Fruit fly (Drosophila melanogaster) whole organism, embryonic: ENCODE results near the gene CG10431.

Experiments
- Bteb2 ChIP-seq: fragments of 200-800 bp; sonication (Bioruptor generic); optimal IDR thresholded peaks from 2 replicates; lab custom pipeline; 2016; ENCODE audit warnings: missing biosample characterization, missing genetic modification characterization
- CG10959 ChIP-seq: fragments of 200-800 bp; sonication (Bioruptor generic); IDR thresholded peaks from 2 replicates; pipeline ENCODE4 v1.3.6; 2022; ENCODE audit warnings: missing biosample characterization, missing genetic modification characterization
- CG12659 ChIP-seq: fragments of 200-800 bp; sonication (Bioruptor generic); optimal IDR thresholded peaks from 3 replicates; lab custom pipeline; 2017; ENCODE audit warnings: mild to moderate bottlenecking, missing biosample characterization, missing genetic modification reagents, missing genetic modification characterization
- CG12744 ChIP-seq: fragments of 200-800 bp; sonication (Bioruptor generic); optimal IDR thresholded peaks from 2 replicates; lab custom pipeline; 2016; ENCODE audit warnings: missing biosample characterization, missing genetic modification characterization
- CG13296 ChIP-seq: fragments of 200-800 bp; sonication (Bioruptor generic); optimal IDR thresholded peaks from 3 replicates; lab custom pipeline; 2018; ENCODE audit warnings: missing biosample characterization, mild to moderate bottlenecking, missing genetic modification characterization
- CG14667 ChIP-seq: fragments of 200-800 bp; sonication (Bioruptor generic); IDR thresholded peaks from 2 replicates; pipeline ENCODE4 v1.3.6; 2022; ENCODE audit warnings: missing biosample characterization, missing genetic modification characterization
- CG14710 ChIP-seq: fragments of 200-800 bp; sonication (Bioruptor generic); optimal IDR thresholded peaks from 3 replicates; lab custom pipeline; 2019; ENCODE audit warnings: missing biosample characterization, mild to moderate bottlenecking, missing genetic modification characterization, moderate library complexity
- CG15073 ChIP-seq: fragments of 200-800 bp; sonication (Bioruptor generic); optimal IDR thresholded peaks from 2 replicates; lab custom pipeline; 2016; ENCODE audit warnings: missing biosample characterization, missing genetic modification characterization
- CG17612 ChIP-seq: fragments of 200-800 bp; sonication (Bioruptor generic); IDR thresholded peaks from 2 replicates; pipeline ENCODE4 v1.3.6; 2022; ENCODE audit warnings: missing biosample characterization, missing genetic modification characterization
- CG18011 ChIP-seq: fragments of 200-800 bp; sonication (Bioruptor generic); optimal IDR thresholded peaks from 2 replicates; lab custom pipeline; 2017; ENCODE audit warnings: missing biosample characterization, missing genetic modification characterization, mild to moderate bottlenecking, moderate library complexity, missing genotype
- CG2875 ChIP-seq: fragments of 200-800 bp; sonication (Bioruptor generic); optimal IDR thresholded peaks from 2 replicates; lab custom pipeline; 2017; ENCODE audit warnings: missing biosample characterization, mild to moderate bottlenecking, missing genetic modification characterization, missing genetic modification reagents
- CG34422 ChIP-seq: fragments of 200-800 bp; sonication (Bioruptor generic); IDR thresholded peaks from 3 replicates; pipeline ENCODE4 v1.3.6; 2022; ENCODE audit warnings: missing biosample characterization, missing genetic modification characterization
- CG3838 ChIP-seq: fragments of 200-800 bp; sonication (Bioruptor generic); optimal IDR thresholded peaks from 3 replicates; lab custom pipeline; 2016; ENCODE audit warnings: missing biosample characterization, missing genetic modification characterization
- CG7963 ChIP-seq: fragments of 200-800 bp; sonication (Bioruptor generic); IDR thresholded peaks from 3 replicates; pipeline ENCODE4 v1.3.6; 2022; ENCODE audit warnings: missing biosample characterization, missing genetic modification characterization; ENCODE audit not compliant: partially characterized antibody
- CG9215 ChIP-seq: fragments of 200-800 bp; sonication (Bioruptor generic); IDR thresholded peaks from 2 replicates; pipeline ENCODE4 v1.3.6; 2022; ENCODE audit warnings: missing biosample characterization, missing genetic modification characterization
- CG9876 ChIP-seq: fragments of 200-800 bp; sonication (Bioruptor generic); optimal IDR thresholded peaks from 2 replicates; lab custom pipeline; 2016; ENCODE audit warnings: missing biosample characterization, missing genetic modification characterization
- Camta ChIP-seq: fragments of 200-800 bp; sonication (Bioruptor generic); optimal IDR thresholded peaks from 2 replicates; lab custom pipeline; 2016; ENCODE audit warnings: missing biosample characterization, missing genetic modification characterization
- D ChIP-seq, 2 experiments: fragments of 200-800 bp in 1 of 2; fragments of >200 bp in 1 of 2; sonication (Bioruptor generic) in 1 of 2; optimal IDR thresholded peaks; 2 replicates in 1 of 2; 3 replicates in 1 of 2; lab custom pipeline; 2017; ENCODE audit warnings: mild to moderate bottlenecking in 1 of 2, missing biosample characterization in 1 of 2, missing genetic modification characterization in 1 of 2, missing genetic modification reagents in 1 of 2
- Dad ChIP-seq: fragments of 200-800 bp; sonication (Bioruptor generic); optimal IDR thresholded peaks from 3 replicates; lab custom pipeline; 2016; ENCODE audit warnings: missing biosample characterization, missing genetic modification characterization
- Dip2 ChIP-seq: fragments of 200-800 bp; sonication (Bioruptor generic); IDR thresholded peaks from 2 replicates; pipeline ENCODE4 v1.3.6; 2022; ENCODE audit warnings: missing biosample characterization, missing genetic modification characterization
- Drgx ChIP-seq: fragments of 200-800 bp; sonication (Bioruptor generic); IDR thresholded peaks from 2 replicates; pipeline ENCODE4 v1.3.6; 2022; ENCODE audit warnings: missing biosample characterization, missing genetic modification characterization
- E2f2 ChIP-seq: fragments of 200-800 bp; sonication (Bioruptor generic); IDR thresholded peaks from 2 replicates; pipeline ENCODE4 v1.3.6; 2022; ENCODE audit warnings: missing biosample characterization, missing genetic modification characterization
- Gsc ChIP-seq: fragments of 200-800 bp; sonication (Bioruptor generic); IDR thresholded peaks from 2 replicates; pipeline ENCODE4 v1.3.6; 2022; ENCODE audit warnings: missing biosample characterization, missing genetic modification characterization
- HLH4C ChIP-seq: fragments of 200-800 bp; sonication (Bioruptor generic); IDR thresholded peaks from 3 replicates; pipeline ENCODE4 v1.3.6; 2022; ENCODE audit warnings: missing biosample characterization, missing genetic modification characterization; ENCODE audit not compliant: partially characterized antibody
- Mes4 ChIP-seq: fragments of 200-800 bp; sonication (Bioruptor generic); optimal IDR thresholded peaks from 2 replicates; lab custom pipeline; 2016; ENCODE audit warnings: missing biosample characterization, missing genetic modification characterization
- NC2β ChIP-seq: fragments of 200-800 bp; sonication (Bioruptor generic); optimal IDR thresholded peaks from 2 replicates; lab custom pipeline; 2016; ENCODE audit warnings: missing biosample characterization, missing genetic modification characterization
- Optix ChIP-seq: fragments of 200-800 bp; sonication (Bioruptor generic); IDR thresholded peaks from 3 replicates; pipeline ENCODE4 v1.3.6; 2022; ENCODE audit warnings: missing biosample characterization, missing genetic modification characterization
- Poxn ChIP-seq: fragments of 200-800 bp; sonication (Bioruptor generic); IDR thresholded peaks from 2 replicates; pipeline ENCODE4 v1.3.6; 2022; ENCODE audit warnings: missing biosample characterization, missing genetic modification characterization
- Ravus ChIP-seq: fragments of 200-800 bp; sonication (Bioruptor generic); IDR thresholded peaks from 2 replicates; pipeline ENCODE4 v1.3.6; 2022; ENCODE audit warnings: missing biosample characterization, missing genetic modification characterization
- Six4 ChIP-seq: fragments of 200-800 bp; sonication (Bioruptor generic); optimal IDR thresholded peaks from 2 replicates; lab custom pipeline; 2016; ENCODE audit warnings: missing biosample characterization, missing genetic modification characterization
- ap ChIP-seq: fragments of 200-800 bp; sonication (Bioruptor generic); IDR thresholded peaks from 2 replicates; pipeline ENCODE4 v1.3.6; 2022; ENCODE audit warnings: missing biosample characterization, missing genetic modification characterization
- ato ChIP-seq: fragments of 200-800 bp; sonication (Bioruptor generic); IDR thresholded peaks from 2 replicates; pipeline ENCODE4 v1.3.6; 2022; ENCODE audit warnings: missing biosample characterization, missing genetic modification characterization; ENCODE audit not compliant: partially characterized antibody
- btn ChIP-seq: fragments of 200-800 bp; sonication (Bioruptor generic); optimal IDR thresholded peaks from 2 replicates; lab custom pipeline; 2016; ENCODE audit warnings: missing biosample characterization, missing genetic modification characterization
- crol ChIP-seq: fragments of 200-800 bp; sonication (Bioruptor generic); IDR thresholded peaks from 2 replicates; pipeline ENCODE4 v1.3.6; 2022; ENCODE audit warnings: missing biosample characterization, missing genetic modification characterization
- dimm ChIP-seq: fragments of 200-800 bp; sonication (Bioruptor generic); IDR thresholded peaks from 2 replicates; pipeline ENCODE4 v1.3.6; 2022; ENCODE audit warnings: missing biosample characterization, missing genetic modification characterization
- ewg ChIP-seq: fragments of 200-800 bp; sonication (Bioruptor generic); optimal IDR thresholded peaks from 3 replicates; lab custom pipeline; 2017; ENCODE audit warnings: mild to moderate bottlenecking, missing biosample characterization, missing genetic modification reagents, missing genetic modification characterization
- gsb-n ChIP-seq: fragments of 200-800 bp; sonication (Bioruptor generic); optimal IDR thresholded peaks from 3 replicates; lab custom pipeline; 2018; ENCODE audit warnings: missing biosample characterization, mild to moderate bottlenecking, missing genetic modification characterization
- hb ChIP-seq: fragments of 200-800 bp; sonication (Bioruptor generic); IDR thresholded peaks from 3 replicates; pipeline ENCODE4 v1.3.6; 2022; ENCODE audit warnings: missing biosample characterization, missing genetic modification characterization; ENCODE audit not compliant: partially characterized antibody
- ind ChIP-seq: fragments of 200-800 bp; sonication (Bioruptor generic); optimal IDR thresholded peaks from 3 replicates; lab custom pipeline; 2016; ENCODE audit warnings: missing biosample characterization, missing genetic modification characterization
- inv ChIP-seq: fragments of 200-800 bp; sonication (Bioruptor generic); IDR thresholded peaks from 2 replicates; pipeline ENCODE4 v1.3.6; 2022; ENCODE audit warnings: missing biosample characterization, missing genetic modification characterization; ENCODE audit not compliant: partially characterized antibody
- kay ChIP-seq: fragments of 200-800 bp; sonication (Bioruptor generic); optimal IDR thresholded peaks from 2 replicates; lab custom pipeline; 2016; ENCODE audit warnings: missing biosample characterization, missing genetic modification characterization
- lov ChIP-seq, 2 experiments: fragments of 200-800 bp in 1 of 2; fragments of >200 bp in 1 of 2; sonication (Bioruptor generic) in 1 of 2; IDR thresholded peaks in 1 of 2; optimal IDR thresholded peaks in 1 of 2; 2 replicates in 1 of 2; 3 replicates in 1 of 2; pipeline versions ENCODE4 v1.3.6 to Lab custom; 2017 to 2022; ENCODE audit warnings: missing biosample characterization in 1 of 2, missing genetic modification characterization in 1 of 2
- pros ChIP-seq: fragments of 200-800 bp; sonication (Bioruptor generic); optimal IDR thresholded peaks from 3 replicates; lab custom pipeline; 2019; ENCODE audit warnings: missing biosample characterization, mild to moderate bottlenecking, missing genetic modification characterization, moderate library complexity
- schlank ChIP-seq: fragments of 200-800 bp; sonication (Bioruptor generic); optimal IDR thresholded peaks from 2 replicates; lab custom pipeline; 2018; ENCODE audit warnings: missing biosample characterization, mild to moderate bottlenecking, missing genetic modification characterization
- tll ChIP-seq, 2 experiments: fragments of 200-800 bp in 1 of 2; fragments of >200 bp in 1 of 2; sonication (Bioruptor generic) in 1 of 2; optimal IDR thresholded peaks; 2 replicates each; lab custom pipeline; 2017 to 2019; ENCODE audit warnings: missing biosample characterization in 2 of 2, missing genetic modification characterization in 2 of 2, mild to moderate bottlenecking in 1 of 2, moderate library complexity in 1 of 2
- ttk ChIP-seq: fragments of 200-800 bp; sonication (Bioruptor generic); IDR thresholded peaks from 2 replicates; pipeline ENCODE4 v2.1.2; 2022; ENCODE audit warnings: missing biosample characterization, missing genetic modification characterization
- twi ChIP-seq: fragments of 200-800 bp; optimal IDR thresholded peaks from 2 replicates; lab custom pipeline; 2019; ENCODE audit warnings: missing biosample characterization, mild to moderate bottlenecking, missing genetic modification characterization, moderate library complexity
- tx ChIP-seq: fragments of 200-800 bp; sonication (Bioruptor generic); optimal IDR thresholded peaks from 2 replicates; lab custom pipeline; 2016; ENCODE audit warnings: missing biosample characterization, missing genetic modification characterization

CG10431 gene

dm6 chr2L:18974063-18974779, at the start of gene CG10431, which contains the start of gene L2HGDH (continued):
- TF ChIP-seq CG15073 (GFP tag; lab: Kevin White, UChicago) (no peak), lov (optimal IDR thresholded peaks at IDR 0.05; lab: Kevin White, UChicago) (no peak), lov (GFP tag; IDR thresholded peaks at IDR 0.05; lab: Robert Waterston, UW) (no peak), btn (GFP tag; lab: Kevin White, UChicago) (peak; percentile 4), gsb-n (tag; lab: Kevin White, UChicago) (peak; percentile 88), D (optimal IDR thresholded peaks at IDR 0.05; lab: Kevin White, UChicago) (peak; percentile 31), D (GFP tag; optimal IDR thresholded peaks at IDR 0.05; lab: Kevin White, UChicago) (peak; percentile 57), tll (GFP tag; optimal IDR thresholded peaks at IDR 0.05; lab: Kevin White, UChicago) (peak in 1 of 2 experiments; percentile 13), CG34422 (no peak; the same call in 2 of the 3 replicates), CG9876 (no peak), CG14710 (tag; lab: Kevin White, UChicago) (peak; percentile 83), CG10959 (no peak), dimm (GFP tag; lab: Robert Waterston, UW) (no peak), CG2875 (GFP tag; lab: Kevin White, UChicago) (peak; percentile 27), Bteb2 (GFP tag; lab: Kevin White, UChicago) (peak; percentile 65), Mes4 (no peak), NC2β (GFP tag; lab: Kevin White, UChicago) (no peak), Optix (GFP tag; lab: Robert Waterston, UW) (no peak), Dad (GFP tag; lab: Kevin White, UChicago) (no peak), Gsc (GFP tag; lab: Robert Waterston, UW) (no peak), schlank (tag; lab: Kevin White, UChicago) (no peak), CG17612 (no peak), inv (GFP tag; lab: Robert Waterston, UW) (no peak), CG3838 (GFP tag; lab: Kevin White, UChicago) (peak; percentile 7), Dip2 (GFP tag; lab: Robert Waterston, UW) (no peak), ewg (GFP tag; lab: Kevin White, UChicago) (peak; percentile 21), CG9215 (GFP tag; lab: Robert Waterston, UW) (peak; percentile 8; the same call in 1 of the 2 replicates), hb (GFP tag; lab: Robert Waterston, UW) (no peak), CG12659 (GFP tag; lab: Kevin White, UChicago) (peak; percentile 80), ttk (no peak; the same call in 1 of the 2 replicates), Six4 (peak; percentile 9), tx (GFP tag; lab: Kevin White, UChicago) (peak; percentile 1), Drgx (GFP tag; lab: Robert Waterston, UW) (0 out of 2 replicates have a peak, but pooled peaks have one; percentile 11), Ravus (GFP tag; lab: Robert Waterston, UW) (no peak), E2f2 (GFP tag; lab: Robert Waterston, UW) (0 out of 2 replicates have a peak, but pooled peaks have one; percentile 28), Poxn (GFP tag; lab: Robert Waterston, UW) (no peak), ato (no peak), HLH4C (GFP tag; lab: Robert Waterston, UW) (no peak), Camta (GFP tag; lab: Kevin White, UChicago) (no peak), twi (tag; lab: Kevin White, UChicago) (peak; percentile 49), pros (GFP tag; lab: Kevin White, UChicago) (peak; percentile 88), ap (GFP tag; lab: Robert Waterston, UW) (no peak), kay (peak; percentile 56), CG7963 (GFP tag; lab: Robert Waterston, UW) (no peak), CG14667 (GFP tag; lab: Robert Waterston, UW) (no peak), CG13296 (GFP tag; lab: Kevin White, UChicago) (peak; percentile 73), ind (GFP tag; lab: Kevin White, UChicago) (peak; percentile 67), crol (GFP tag; lab: Robert Waterston, UW) (peak; percentile 99), CG18011 (GFP tag; lab: Kevin White, UChicago) (peak; percentile 71), CG12744 (GFP tag; lab: Kevin White, UChicago) (no peak)
